Worm (Caenorhabditis elegans) whole organism, late embryonic: ENCODE measurements around the gene F08H9.2.

Source experiments
- T23F11.4 ChIP-seq: fragments of 200-800 bp; sonication (Bioruptor generic); optimal IDR thresholded peaks from 2 replicates; lab custom pipeline; 2018; ENCODE audit warnings: mild to moderate bottlenecking, missing genetic modification characterization, missing compliant biosample characterization
- Y22D7AL.16 ChIP-seq: sonication (generic microtip); optimal IDR thresholded peaks from 2 replicates; lab custom pipeline; 2016; ENCODE audit warnings: missing genetic modification characterization, missing compliant biosample characterization
- ahr-1 ChIP-seq: sonication (generic microtip); optimal IDR thresholded peaks from 2 replicates; lab custom pipeline; 2016; ENCODE audit warnings: missing genetic modification characterization, missing compliant biosample characterization
- ama-1 ChIP-seq: fragments of 150-350 bp; optimal IDR thresholded peaks from 2 replicates; lab custom pipeline; 2014
- ceh-19 ChIP-seq: fragments of 200-800 bp; sonication (Bioruptor generic); optimal IDR thresholded peaks from 2 replicates; lab custom pipeline; 2018; ENCODE audit warnings: mild to moderate bottlenecking, missing genetic modification characterization, missing compliant biosample characterization
- ceh-24 ChIP-seq: sonication (generic microtip); optimal IDR thresholded peaks from 2 replicates; lab custom pipeline; 2016; ENCODE audit warnings: mild to moderate bottlenecking, missing genetic modification characterization, missing compliant biosample characterization
- ceh-34 ChIP-seq: sonication (generic microtip); optimal IDR thresholded peaks from 2 replicates; lab custom pipeline; 2016; ENCODE audit warnings: mild to moderate bottlenecking, missing genetic modification characterization, missing compliant biosample characterization
- ceh-48 ChIP-seq: sonication (generic microtip); optimal IDR thresholded peaks from 2 replicates; lab custom pipeline; 2016; ENCODE audit warnings: missing genetic modification characterization, inconsistent platforms, missing compliant biosample characterization
- dmd-4 ChIP-seq: sonication (generic microtip); optimal IDR thresholded peaks from 2 replicates; lab custom pipeline; 2016; ENCODE audit warnings: borderline replicate concordance, missing genetic modification characterization, missing compliant biosample characterization
- dve-1 ChIP-seq: sonication (generic microtip); optimal IDR thresholded peaks from 2 replicates; lab custom pipeline; 2017; ENCODE audit warnings: antibody characterized with exemption, mild to moderate bottlenecking, missing genetic modification characterization, missing compliant biosample characterization
- elt-2 ChIP-seq: sonication (generic microtip); optimal IDR thresholded peaks from 2 replicates; lab custom pipeline; 2016; ENCODE audit warnings: missing genetic modification reagents, missing genetic modification characterization, missing compliant biosample characterization
- ets-4 ChIP-seq: sonication (generic microtip); optimal IDR thresholded peaks from 2 replicates; lab custom pipeline; 2016; ENCODE audit warnings: missing genetic modification characterization, missing compliant biosample characterization
- eyg-1 ChIP-seq: sonication (generic microtip); optimal IDR thresholded peaks from 2 replicates; lab custom pipeline; 2016; ENCODE audit warnings: missing genotype, missing genetic modification characterization, missing compliant biosample characterization
- fax-1 ChIP-seq: sonication (generic microtip); optimal IDR thresholded peaks from 2 replicates; lab custom pipeline; 2016; ENCODE audit warnings: missing genotype, missing genetic modification characterization, missing compliant biosample characterization
- gmeb-2 ChIP-seq: sonication (generic microtip); optimal IDR thresholded peaks from 2 replicates; lab custom pipeline; 2016; ENCODE audit warnings: missing genetic modification characterization, inconsistent platforms, missing compliant biosample characterization
- hlh-8 ChIP-seq: sonication (generic microtip); optimal IDR thresholded peaks from 2 replicates; lab custom pipeline; 2016; ENCODE audit warnings: missing genotype, missing genetic modification characterization, missing compliant biosample characterization
- lin-11 ChIP-seq: fragments of 200-800 bp; sonication (Bioruptor generic); optimal IDR thresholded peaks from 2 replicates; lab custom pipeline; 2018; ENCODE audit warnings: mild to moderate bottlenecking, missing genetic modification characterization, missing compliant biosample characterization
- madf-2 ChIP-seq: sonication (generic microtip); optimal IDR thresholded peaks from 2 replicates; lab custom pipeline; 2017; ENCODE audit warnings: missing genetic modification characterization, missing compliant biosample characterization
- mec-3 ChIP-seq: sonication (generic microtip); optimal IDR thresholded peaks from 2 replicates; lab custom pipeline; 2016; ENCODE audit warnings: borderline replicate concordance, missing genetic modification characterization, missing compliant biosample characterization
- nfya-1 ChIP-seq: sonication (generic microtip); optimal IDR thresholded peaks from 2 replicates; lab custom pipeline; 2017; ENCODE audit warnings: missing genetic modification characterization, mild to moderate bottlenecking, missing compliant biosample characterization, antibody characterized with exemption, moderate library complexity
- nhr-11 ChIP-seq: fragments of 150-350 bp; optimal IDR thresholded peaks from 2 replicates; lab custom pipeline; 2014; ENCODE audit warnings: missing biosample characterization, missing genetic modification characterization
- npax-4 ChIP-seq: sonication (generic microtip); optimal IDR thresholded peaks from 2 replicates; lab custom pipeline; 2016; ENCODE audit warnings: missing genetic modification characterization, missing compliant biosample characterization
- odd-2 ChIP-seq: sonication (generic microtip); optimal IDR thresholded peaks from 2 replicates; lab custom pipeline; 2017; ENCODE audit warnings: antibody characterized with exemption, mild to moderate bottlenecking, missing genetic modification characterization, missing compliant biosample characterization
- pax-1 ChIP-seq: fragments of 150-350 bp; optimal IDR thresholded peaks from 2 replicates; lab custom pipeline; 2014; ENCODE audit warnings: missing biosample characterization, missing genetic modification characterization
- pha-4 ChIP-seq: fragments of 150-350 bp; optimal IDR thresholded peaks from 2 replicates; lab custom pipeline; 2018; ENCODE audit warnings: missing biosample characterization, missing genetic modification reagents, missing genetic modification characterization
- ref-2 ChIP-seq: sonication (generic microtip); optimal IDR thresholded peaks from 2 replicates; lab custom pipeline; 2016; ENCODE audit warnings: missing genetic modification characterization, missing compliant biosample characterization
- sox-2 ChIP-seq: fragments of 200-800 bp; sonication (Bioruptor generic); IDR thresholded peaks from 2 replicates; pipeline ENCODE4 v1.3.6; 2022; ENCODE audit warnings: missing genetic modification reagents, missing genetic modification characterization, missing compliant biosample characterization
- sox-4 ChIP-seq: sonication (generic microtip); optimal IDR thresholded peaks from 2 replicates; lab custom pipeline; 2017; ENCODE audit warnings: mild to moderate bottlenecking, missing genetic modification characterization, inconsistent platforms, missing compliant biosample characterization
- syd-9 ChIP-seq: sonication (generic microtip); optimal IDR thresholded peaks from 2 replicates; lab custom pipeline; 2016; ENCODE audit warnings: mild to moderate bottlenecking, missing genetic modification characterization, moderate library complexity, missing compliant biosample characterization
- tbx-7 ChIP-seq: sonication (generic microtip); optimal IDR thresholded peaks from 2 replicates; lab custom pipeline; 2016; ENCODE audit warnings: missing genotype, missing genetic modification characterization, missing compliant biosample characterization
- unc-42 ChIP-seq: sonication (generic microtip); optimal IDR thresholded peaks from 2 replicates; lab custom pipeline; 2016; ENCODE audit warnings: missing genotype, missing genetic modification characterization, missing compliant biosample characterization
- unc-55 ChIP-seq: sonication (generic microtip); optimal IDR thresholded peaks from 2 replicates; lab custom pipeline; 2017; ENCODE audit warnings: missing biosample characterization, missing genetic modification reagents, missing genetic modification characterization
- zip-5 ChIP-seq: sonication (generic microtip); optimal IDR thresholded peaks from 2 replicates; lab custom pipeline; 2016; ENCODE audit warnings: missing genetic modification characterization, missing compliant biosample characterization
- ztf-16 ChIP-seq: sonication (generic microtip); optimal IDR thresholded peaks from 2 replicates; lab custom pipeline; 2017; ENCODE audit warnings: missing genetic modification characterization, missing compliant biosample characterization

F08H9.2 gene

ce11 chrV:14460122-14460521 lies 343 bp upstream of the F08H9.2 start:
- TF ChIP-seq ceh-24 (tag; lab: Kevin White, UChicago): no peak
- TF ChIP-seq unc-42 (tag; lab: Kevin White, UChicago): no peak
- no peak for TF ChIP-seq nfya-1 (tag; lab: Kevin White, UChicago)
- no peak for TF ChIP-seq pha-4 (tag; lab: Kevin White, UChicago)
- no peak for TF ChIP-seq ztf-16 (tag; lab: Kevin White, UChicago)

- TF ChIP-seq nhr-11 (tag; lab: Kevin White, UChicago) (no peak), tbx-7 (tag; lab: Kevin White, UChicago) (no peak), hlh-8 (tag; lab: Kevin White, UChicago) (no peak), ahr-1 (tag; lab: Kevin White, UChicago) (no peak), dmd-4 (tag; lab: Kevin White, UChicago) (no peak), pax-1 (tag; lab: Kevin White, UChicago) (no peak)
Observed at ce11 chrV:14462653-14463052, 2.2 kb downstream of the F08H9.2 start.

ce11 chrV:14463087-14463486 lies 2.6 kb downstream of the F08H9.2 start, which contains the start of gene F08H9.3:
TSS of gene F08H9.3 (minus strand) at chrV:14463338.
- TF ChIP-seq elt-2 (tag; lab: Kevin White, UChicago) (peak; percentile 2), ref-2 (tag; lab: Kevin White, UChicago) (peak; percentile 17)

ce11 chrV:14464368-14464767 lies 3.9 kb downstream of the F08H9.2 start, which contains the start of gene F08H9.4:
TSS of gene F08H9.4 (minus strand) at chrV:14464428.
- no peak for TF ChIP-seq T23F11.4 (GFP tag; lab: Kevin White, UChicago)
- TF ChIP-seq syd-9: no peak
- TF ChIP-seq ceh-19 (GFP tag; lab: Kevin White, UChicago): no peak
- no peak for TF ChIP-seq madf-2 (tag; lab: Kevin White, UChicago)
- no peak for TF ChIP-seq dve-1 (tag; lab: Kevin White, UChicago)
- no peak for TF ChIP-seq zip-5 (tag; lab: Kevin White, UChicago)
- TF ChIP-seq lin-11 (tag; lab: Kevin White, UChicago): no peak
- TF ChIP-seq ahr-1 (tag; lab: Kevin White, UChicago): no peak
- TF ChIP-seq ets-4: no peak

ce11 chrV:14468196-14468874 lies 7.9 kb downstream of the F08H9.2 start, which contains the start of gene srz-97:
TSS of gene srz-97 (minus strand) at chrV:14468246.
- TF ChIP-seq npax-4 (tag; lab: Kevin White, UChicago): no peak
- TF ChIP-seq eyg-1 (tag; lab: Kevin White, UChicago): no peak
- TF ChIP-seq odd-2: no peak
- no peak for TF ChIP-seq ceh-48 (tag; lab: Kevin White, UChicago)
- TF ChIP-seq, all 69 proteins: peak for 0

- TF ChIP-seq unc-55 (GFP tag; lab: Kevin White, UChicago): no peak
Observed at ce11 chrV:14468931-14469330, 8.5 kb downstream of the F08H9.2 start, which contains the start of gene clec-57. TSS of gene clec-57 (plus strand) at chrV:14469231.

ce11 chrV:14472229-14472628 lies 11.8 kb downstream of the F08H9.2 start, which contains the start of gene clec-227:
TSS of gene clec-227 (plus strand) at chrV:14472529.
- TF ChIP-seq ama-1 (no peak), sox-2 (GFP tag; lab: Robert Waterston, UW) (no peak), mec-3 (tag; lab: Kevin White, UChicago) (no peak), fax-1 (no peak), Y22D7AL.16 (tag; lab: Kevin White, UChicago) (no peak), ets-4 (no peak), ceh-34 (tag; lab: Kevin White, UChicago) (no peak), zip-5 (tag; lab: Kevin White, UChicago) (no peak), sox-4 (tag; lab: Kevin White, UChicago) (no peak), gmeb-2 (tag; lab: Kevin White, UChicago) (no peak), madf-2 (tag; lab: Kevin White, UChicago) (no peak)
